Fruit fly (Drosophila melanogaster): ENCODE data around the gene CG6006.
"Not testable (repeated sequence)": the region's sequence is repeated elsewhere in the genome, so short reads cannot be mapped to it uniquely, and the experiment has no call there.

CG6006 gene

DNA sequence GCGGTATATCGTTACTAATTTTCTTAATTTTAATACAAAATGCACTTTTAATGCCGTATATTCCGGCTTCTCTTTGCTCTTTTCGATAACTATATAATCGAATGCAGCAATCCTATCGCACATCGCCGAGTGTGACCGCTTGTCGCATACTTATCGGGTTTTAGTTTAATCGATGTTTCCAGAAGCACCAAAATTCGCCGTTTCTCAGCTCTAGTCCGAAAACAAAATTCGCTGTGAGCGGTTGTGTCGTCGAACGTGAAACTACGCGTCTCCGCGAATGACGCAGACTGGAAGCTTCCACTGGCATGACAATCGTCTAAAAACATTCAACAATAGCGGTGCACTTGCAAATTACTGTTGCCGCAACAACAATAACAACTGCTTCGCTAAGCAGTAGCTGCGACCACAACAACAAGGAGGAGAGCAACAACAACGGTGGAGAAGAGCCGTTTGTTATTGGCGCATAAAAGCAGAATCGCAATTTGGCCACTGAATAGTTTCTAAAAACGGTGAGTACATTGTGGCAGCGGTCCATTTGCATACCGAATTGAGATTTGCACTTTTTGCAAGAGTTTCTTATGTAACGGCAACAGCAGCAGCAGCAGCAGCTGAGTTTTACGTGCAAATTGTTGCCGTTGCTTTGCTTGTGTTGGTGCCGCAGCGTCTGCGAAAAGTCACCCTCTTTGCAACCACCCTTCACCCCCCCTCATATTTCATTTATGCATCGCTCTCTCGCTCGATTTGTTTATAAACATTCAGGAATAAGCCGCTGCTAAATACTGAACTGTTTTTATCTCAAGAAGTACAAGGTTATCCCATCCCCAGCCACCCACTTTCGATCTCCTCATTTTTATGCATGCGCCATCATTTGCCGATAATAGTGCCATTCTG is 32.3 kb downstream of the CG6006 start, which contains the start of gene sra (continued):
- no peak for TF ChIP-seq CG32006 (GFP tag; optimal IDR thresholded peaks at IDR 0.05)
- TF ChIP-seq Eip93F (GFP tag; optimal IDR thresholded peaks at IDR 0.05), result no peak
- TF ChIP-seq eg (GFP tag; IDR thresholded peaks at IDR 0.05), result no peak
- no peak for TF ChIP-seq Sox102F (GFP tag; optimal IDR thresholded peaks at IDR 0.05)
- peak; percentile 27 for TF ChIP-seq CG6854 (GFP tag; optimal IDR thresholded peaks at IDR 0.05)
- TF ChIP-seq CG8632 (GFP tag; optimal IDR thresholded peaks at IDR 0.05), result no peak
- no peak for TF ChIP-seq CG34406 (GFP tag; optimal IDR thresholded peaks at IDR 0.05)
- TF ChIP-seq Lpt (GFP tag; optimal IDR thresholded peaks at IDR 0.05), result no peak
- no peak for TF ChIP-seq CG11762 (GFP tag; optimal IDR thresholded peaks at IDR 0.05; ENCODE audit: insufficient read depth)

DNA sequence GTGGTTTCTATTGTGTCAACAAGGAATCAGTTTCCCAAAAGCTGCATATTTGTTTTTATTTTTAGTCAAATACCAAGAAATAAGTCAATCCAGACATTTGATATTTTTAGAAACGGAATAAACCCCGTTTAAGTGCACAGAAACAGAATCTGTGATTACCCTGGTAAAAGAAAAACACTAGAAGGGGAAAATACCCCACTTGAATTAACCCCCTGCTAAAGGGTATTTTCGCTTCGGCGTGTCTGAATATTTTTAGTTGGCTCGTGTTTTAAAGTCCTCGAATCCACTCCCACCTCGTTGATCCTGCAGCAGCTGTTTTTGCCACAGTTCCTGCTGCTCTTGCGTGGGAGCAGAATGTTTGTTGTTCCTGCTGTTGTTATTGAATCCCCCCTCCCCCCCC is 33.0 kb downstream of the CG6006 start:
- TF ChIP-seq CG32006 (GFP tag; optimal IDR thresholded peaks at IDR 0.05) (no peak), pdm3 (GFP tag; optimal IDR thresholded peaks at IDR 0.05) (no peak), CG10669 (GFP tag; optimal IDR thresholded peaks at IDR 0.05) (no peak), CG6276 (GFP tag; optimal IDR thresholded peaks at IDR 0.05) (no peak), CG4318 (GFP tag; optimal IDR thresholded peaks at IDR 0.05) (no peak), vri (GFP tag; optimal IDR thresholded peaks at IDR 0.05) (no peak), CG15336 (GFP tag; IDR thresholded peaks at IDR 0.05) (no peak), dsx (GFP tag; optimal IDR thresholded peaks at IDR 0.05; ENCODE audit: poor library complexity, severe bottlenecking) (no peak), achi (GFP tag; optimal IDR thresholded peaks at IDR 0.05) (no peak), Hr39 (GFP tag; optimal IDR thresholded peaks at IDR 0.05) (no peak), CG16779 (tag; optimal IDR thresholded peaks at IDR 0.05) (no peak), esn (GFP tag; optimal IDR thresholded peaks at IDR 0.05) (no peak), Sox102F (GFP tag; optimal IDR thresholded peaks at IDR 0.05) (no peak), salr (GFP tag; optimal IDR thresholded peaks at IDR 0.05) (no peak), CG8119 (GFP tag; IDR thresholded peaks at IDR 0.05) (no peak), fd59A (GFP tag; optimal IDR thresholded peaks at IDR 0.05) (no peak), Ets21C (GFP tag; optimal IDR thresholded peaks at IDR 0.05) (no peak), Hr4 (GFP tag; optimal IDR thresholded peaks at IDR 0.05) (no peak)

DNA sequence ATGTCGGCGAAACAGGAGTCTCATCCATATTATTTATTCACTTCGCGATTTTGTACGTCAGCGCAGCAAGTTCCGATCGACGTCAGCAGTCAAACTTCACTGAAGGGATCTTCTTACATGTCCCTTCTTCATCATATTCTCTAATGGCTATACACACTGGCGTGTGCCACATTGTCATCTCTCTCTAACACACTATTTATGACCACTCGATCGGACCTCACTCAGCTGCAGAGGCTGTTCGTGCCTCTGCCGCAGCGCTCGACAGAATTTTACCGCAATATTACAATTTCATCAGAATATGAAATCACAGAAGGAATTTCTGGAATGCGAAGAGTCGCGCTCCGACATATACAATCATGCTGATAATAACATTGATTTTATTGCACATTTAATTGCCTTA is 34.7 kb downstream of the CG6006 start, which contains the start of gene Bin1:
Gene Bin1 (minus strand): TSS at position 101 of the 400 bp plus-strand sequence.
- TF ChIP-seq Eip93F (GFP tag; optimal IDR thresholded peaks at IDR 0.05); fkh (GFP tag; optimal IDR thresholded peaks at IDR 0.05); Eip78C (GFP tag): not testable (repeated sequence)

DNA sequence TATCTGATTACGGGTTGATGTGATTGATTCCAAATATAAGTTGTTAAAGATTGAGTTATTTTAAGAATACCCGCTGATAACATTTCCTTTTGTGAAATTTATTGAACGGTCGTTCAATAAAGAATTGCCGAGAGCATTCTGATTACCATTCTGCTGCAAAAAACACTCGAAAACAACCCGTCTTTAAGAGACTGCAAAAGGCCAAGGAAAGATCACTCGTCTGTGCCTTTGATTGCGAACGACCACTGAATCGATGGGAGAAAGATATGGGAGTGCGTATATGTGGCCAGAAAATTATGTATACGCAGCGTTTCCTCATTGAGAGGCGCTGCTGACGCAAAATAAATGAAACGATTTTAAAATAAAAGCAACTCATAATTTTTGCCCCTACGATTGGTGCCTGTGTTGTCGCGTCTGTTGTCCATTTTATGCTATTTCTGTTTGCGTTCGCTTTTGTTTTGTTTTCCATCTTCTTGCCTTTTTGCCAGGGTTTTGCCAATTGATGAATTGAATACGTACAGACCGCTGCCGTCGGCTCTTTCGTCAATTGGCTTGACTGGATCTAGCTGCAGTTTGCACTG is 35.5 kb downstream of the CG6006 start:
- peak; percentile 95 for TF ChIP-seq svp (GFP tag)
- TF ChIP-seq CG11902 (GFP tag; optimal IDR thresholded peaks at IDR 0.05), result no peak

DNA sequence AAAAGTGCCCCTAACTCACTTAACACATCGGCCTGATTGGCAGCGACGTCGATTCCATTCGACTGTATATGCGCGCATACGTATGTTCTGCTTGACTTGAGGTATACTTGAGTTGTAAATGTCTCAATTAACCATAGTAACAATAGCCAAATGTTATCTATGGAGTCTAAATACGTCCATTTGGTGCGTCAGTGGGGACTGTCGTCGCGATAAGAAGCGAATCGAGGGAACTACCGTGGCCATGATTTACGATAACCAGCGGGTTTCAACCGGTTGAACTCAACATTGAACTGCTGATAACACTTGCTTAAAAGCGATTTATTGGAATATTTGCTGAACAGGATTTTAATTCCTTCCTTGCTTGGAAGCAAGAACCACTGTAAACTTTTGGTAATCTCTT is 36.0 kb downstream of the CG6006 start:
- TF ChIP-seq CG8119 (GFP tag; IDR thresholded peaks at IDR 0.05) (no peak), Eip78C (GFP tag) (no peak), topi (GFP tag; optimal IDR thresholded peaks at IDR 0.05) (no peak), CG31627 (GFP tag; optimal IDR thresholded peaks at IDR 0.05) (no peak), Gug (GFP tag; IDR thresholded peaks at IDR 0.05) (no peak), Met (GFP tag; optimal IDR thresholded peaks at IDR 0.05) (no peak), net (GFP tag; optimal IDR thresholded peaks at IDR 0.05) (no peak), Sox15 (GFP tag; optimal IDR thresholded peaks at IDR 0.05) (no peak), CG8319 (GFP tag; optimal IDR thresholded peaks at IDR 0.05) (no peak)
